Worm (Caenorhabditis elegans): ENCODE results near the gene C06A12.8.

DNA sequence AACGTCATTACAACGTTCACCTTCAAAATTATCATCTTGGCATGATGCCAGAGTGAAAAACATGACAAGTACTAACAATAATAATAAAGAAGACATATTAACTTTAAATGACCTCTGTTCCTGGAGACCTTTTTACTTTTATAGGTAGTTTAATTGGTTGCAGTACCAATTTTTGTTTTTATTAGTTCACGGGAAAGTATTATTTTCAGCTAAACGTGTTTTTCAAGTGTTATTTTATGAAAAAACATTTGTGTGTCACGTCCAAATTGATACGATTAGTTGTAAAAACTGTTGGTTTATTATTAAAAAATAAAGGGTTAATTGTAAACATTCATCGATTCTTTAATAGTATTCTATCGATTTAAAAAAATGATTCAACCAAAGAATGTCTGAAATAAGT lies 38.6 kb downstream of the C06A12.8 start, which contains the start of gene grl-24:
- TF ChIP-seq dao-5 (tag; optimal IDR thresholded peaks at IDR 0.05) (no peak), him-1 (tag; optimal IDR thresholded peaks at IDR 0.05) (no peak), W03F9.2 (tag; optimal IDR thresholded peaks at IDR 0.05) (no peak)
